Fruit fly (Drosophila melanogaster) whole organism, pupa: ENCODE results near the gene ro.

Experiments used
- CG12605 ChIP-seq: fragments of 200-800 bp; sonication (Bioruptor generic); IDR thresholded peaks from 2 replicates; pipeline ENCODE4 v1.3.6; 2022; ENCODE audit warnings: missing biosample characterization, missing genetic modification characterization
- CG13204 ChIP-seq: fragments of 200-800 bp; sonication (Bioruptor generic); optimal IDR thresholded peaks from 2 replicates; lab custom pipeline; 2018; ENCODE audit warnings: missing biosample characterization, mild to moderate bottlenecking, missing genetic modification characterization, moderate library complexity
- CG14655 ChIP-seq: fragments of 200-800 bp; sonication (Bioruptor generic); optimal IDR thresholded peaks from 3 replicates; lab custom pipeline; 2017; ENCODE audit warnings: mild to moderate bottlenecking, missing biosample characterization, missing genetic modification reagents, missing genetic modification characterization
- CG17806 ChIP-seq: fragments of 200-800 bp; sonication (Bioruptor generic); optimal IDR thresholded peaks from 2 replicates; lab custom pipeline; 2018; ENCODE audit warnings: missing biosample characterization, mild to moderate bottlenecking, missing genetic modification characterization, moderate library complexity
- CG34367 ChIP-seq: fragments of 200-800 bp; sonication (Bioruptor generic); optimal IDR thresholded peaks from 2 replicates; lab custom pipeline; 2018; ENCODE audit warnings: missing biosample characterization, mild to moderate bottlenecking, missing genetic modification characterization
- CG4496 ChIP-seq: fragments of 200-800 bp; sonication (Bioruptor generic); IDR thresholded peaks from 3 replicates; pipeline ENCODE4 v1.3.6; 2022; ENCODE audit warnings: missing biosample characterization, missing genetic modification characterization
- CG8159 ChIP-seq: fragments of 200-800 bp; sonication (Bioruptor generic); optimal IDR thresholded peaks from 3 replicates; lab custom pipeline; 2018; ENCODE audit warnings: missing biosample characterization, mild to moderate bottlenecking, missing genetic modification characterization, moderate library complexity
- Ets98B ChIP-seq: fragments of 200-800 bp; sonication (Bioruptor generic); IDR thresholded peaks from 2 replicates; pipeline ENCODE4 v1.3.6; 2022; ENCODE audit warnings: missing biosample characterization, missing genetic modification characterization
- Pif1A ChIP-seq: fragments of 200-800 bp; sonication (Bioruptor generic); optimal IDR thresholded peaks from 3 replicates; lab custom pipeline; 2016; ENCODE audit warnings: missing biosample characterization, missing genetic modification characterization
- Pif1B ChIP-seq: fragments of 200-800 bp; sonication (Bioruptor generic); optimal IDR thresholded peaks from 3 replicates; lab custom pipeline; 2016; ENCODE audit warnings: missing biosample characterization, missing genetic modification characterization
- Snoo ChIP-seq: fragments of 200-800 bp; sonication (Bioruptor generic); optimal IDR thresholded peaks from 3 replicates; lab custom pipeline; 2017; ENCODE audit warnings: missing biosample characterization, mild to moderate bottlenecking, missing genetic modification characterization, inconsistent platforms
- rn ChIP-seq: fragments of 200-800 bp; sonication (Bioruptor generic); IDR thresholded peaks from 2 replicates; pipeline ENCODE4 v1.3.6; 2022; ENCODE audit warnings: missing biosample characterization, missing genetic modification characterization

dm6 chr3R:26890088-26890487, 9.1 kb upstream of the ro start:
- TF ChIP-seq CG34367 (tag; lab: Kevin White, UChicago) (no peak), CG4496 (GFP tag; lab: Robert Waterston, UW) (no peak), CG17806 (tag; lab: Kevin White, UChicago) (peak; percentile 5), CG13204 (GFP tag; lab: Kevin White, UChicago) (no peak), rn (GFP tag; lab: Robert Waterston, UW) (peak; percentile 50; the same call in 1 of the 2 replicates), Ets98B (0 out of 2 replicates have a peak, but pooled peaks have one; percentile 25), Pif1A (peak; percentile 9), CG14655 (GFP tag; lab: Kevin White, UChicago) (peak; percentile 28), CG12605 (no peak), CG8159 (peak; percentile 5), Snoo (tag; lab: Kevin White, UChicago) (no peak), Pif1B (GFP tag; lab: Kevin White, UChicago) (no peak)
